Worm (Caenorhabditis elegans) whole organism, young adult: ENCODE results near the gene T28C12.1.
A peak's percentile ranks its signal among the peaks of the same experiment; 100 is the strongest.

Experiments
- B0261.1 ChIP-seq: sonication (generic microtip); optimal IDR thresholded peaks from 2 replicates; lab custom pipeline; 2016; ENCODE audit warnings: mild to moderate bottlenecking, missing genetic modification characterization, moderate library complexity, missing compliant biosample characterization
- C06A6.2 ChIP-seq: fragments of 200-800 bp; sonication (Bioruptor generic); conservative IDR thresholded peaks from 2 replicates; pipeline ENCODE4 v1.3.6; 2022; ENCODE audit warnings: missing genetic modification characterization, missing compliant biosample characterization
- F33H1.4 ChIP-seq: fragments of 200-800 bp; sonication (Bioruptor generic); IDR thresholded peaks from 2 replicates; pipeline ENCODE4 v1.3.6; 2022; ENCODE audit warnings: missing genetic modification reagents, missing genetic modification characterization, missing compliant biosample characterization
- F37B4.10 ChIP-seq: fragments of 200-800 bp; sonication (Bioruptor generic); IDR thresholded peaks from 2 replicates; pipeline ENCODE4 v1.3.6; 2022; ENCODE audit warnings: missing genetic modification characterization, missing compliant biosample characterization
- F52B5.7 ChIP-seq: sonication (generic microtip); optimal IDR thresholded peaks from 2 replicates; lab custom pipeline; 2016; ENCODE audit warnings: mild to moderate bottlenecking, missing genetic modification characterization, missing compliant biosample characterization
- F57C9.4 ChIP-seq: sonication (generic microtip); optimal IDR thresholded peaks from 2 replicates; lab custom pipeline; 2017; ENCODE audit warnings: mild to moderate bottlenecking, missing genetic modification characterization, missing compliant biosample characterization
- Y53F4B.3 ChIP-seq: fragments of 200-800 bp; sonication (Bioruptor generic); IDR thresholded peaks from 2 replicates; pipeline ENCODE4 v1.3.6; 2022; ENCODE audit warnings: missing genetic modification reagents, missing genetic modification characterization, missing compliant biosample characterization
- ama-1 ChIP-seq, 3 experiments: fragments of 150-350 bp in 1 of 3; sonication (generic microtip) in 2 of 3; optimal IDR thresholded peaks; 2 replicates each; lab custom pipeline; 2014 to 2018; ENCODE audit warnings: missing biosample characterization in 2 of 3, missing genetic modification characterization in 2 of 3, missing genetic modification reagents in 2 of 3
- aptf-3 ChIP-seq: fragments of 200-800 bp; sonication (Bioruptor generic); IDR thresholded peaks from 2 replicates; pipeline ENCODE4 v1.3.6; 2022; ENCODE audit warnings: missing genetic modification characterization, missing compliant biosample characterization
- atf-7 ChIP-seq: sonication (generic microtip); optimal IDR thresholded peaks from 2 replicates; lab custom pipeline; 2017; ENCODE audit warnings: mild to moderate bottlenecking, missing genetic modification characterization, missing compliant biosample characterization
- attf-6 ChIP-seq: fragments of 200-800 bp; sonication (Bioruptor generic); IDR thresholded peaks from 2 replicates; pipeline ENCODE4 v1.3.6; 2022; ENCODE audit warnings: missing genetic modification reagents, missing genetic modification characterization, missing compliant biosample characterization
- bed-1 ChIP-seq: fragments of 200-800 bp; sonication (Bioruptor generic); IDR thresholded peaks from 2 replicates; pipeline ENCODE4 v1.3.6; 2022; ENCODE audit warnings: missing genetic modification reagents, missing genetic modification characterization, missing compliant biosample characterization
- ccch-3 ChIP-seq: fragments of 200-800 bp; sonication (Bioruptor generic); optimal IDR thresholded peaks from 2 replicates; lab custom pipeline; 2018; ENCODE audit warnings: mild to moderate bottlenecking, missing genetic modification characterization, missing compliant biosample characterization
- cebp-1 ChIP-seq, 2 experiments: fragments of 200-800 bp in 1 of 2; sonication (Bioruptor generic) in 1 of 2; sonication (generic microtip) in 1 of 2; IDR thresholded peaks in 1 of 2; optimal IDR thresholded peaks in 1 of 2; 2 replicates each; pipeline versions ENCODE4 v1.3.6 to Lab custom; 2017 to 2022; ENCODE audit warnings: missing compliant biosample characterization in 2 of 2, missing genetic modification characterization in 2 of 2, mild to moderate bottlenecking in 1 of 2, missing genetic modification reagents in 1 of 2, moderate library complexity in 1 of 2
- ceh-27 ChIP-seq: fragments of 200-800 bp; sonication (Bioruptor generic); optimal IDR thresholded peaks from 2 replicates; lab custom pipeline; 2018; ENCODE audit warnings: mild to moderate bottlenecking, missing genetic modification characterization, moderate library complexity, missing compliant biosample characterization
- ceh-40 ChIP-seq: fragments of 200-800 bp; sonication (Bioruptor generic); IDR thresholded peaks from 2 replicates; pipeline ENCODE4 v1.3.6; 2022; ENCODE audit warnings: missing genetic modification characterization, missing compliant biosample characterization
- chd-7 ChIP-seq: sonication (generic microtip); optimal IDR thresholded peaks from 2 replicates; lab custom pipeline; 2016; ENCODE audit warnings: mild to moderate bottlenecking, missing genetic modification characterization, moderate library complexity, missing compliant biosample characterization
- dox-1 ChIP-seq: fragments of 200-800 bp; sonication (Bioruptor generic); IDR thresholded peaks from 2 replicates; pipeline ENCODE4 v1.3.6; 2022; ENCODE audit warnings: missing genetic modification reagents, missing genetic modification characterization, missing compliant biosample characterization
- egl-44 ChIP-seq: fragments of 200-800 bp; sonication (Bioruptor generic); IDR thresholded peaks from 2 replicates; pipeline ENCODE4 v1.3.6; 2022; ENCODE audit warnings: missing genetic modification reagents, missing genetic modification characterization, missing compliant biosample characterization
- egrh-3 ChIP-seq: fragments of 200-800 bp; sonication (Bioruptor generic); IDR thresholded peaks from 2 replicates; pipeline ENCODE4 v1.3.6; 2022; ENCODE audit warnings: missing genetic modification reagents, missing genetic modification characterization, missing compliant biosample characterization
- ekl-4 ChIP-seq: fragments of 200-800 bp; sonication (Bioruptor generic); IDR thresholded peaks from 2 replicates; pipeline ENCODE4 v1.3.6; 2022; ENCODE audit warnings: missing genetic modification reagents, missing genetic modification characterization, missing compliant biosample characterization
- ets-4 ChIP-seq: fragments of 200-800 bp; sonication (Bioruptor generic); optimal IDR thresholded peaks from 2 replicates; lab custom pipeline; 2018; ENCODE audit warnings: mild to moderate bottlenecking, missing genetic modification characterization, missing compliant biosample characterization
- hmg-1.2 ChIP-seq: fragments of 200-800 bp; sonication (Bioruptor generic); IDR thresholded peaks from 2 replicates; pipeline ENCODE4 v1.3.6; 2022; ENCODE audit warnings: missing genetic modification reagents, missing genetic modification characterization, missing compliant biosample characterization
- let-607 ChIP-seq, 2 experiments: fragments of 200-800 bp in 1 of 2; sonication (Bioruptor generic) in 1 of 2; sonication (generic microtip) in 1 of 2; optimal IDR thresholded peaks; 2 replicates each; lab custom pipeline; 2016 to 2018; ENCODE audit warnings: mild to moderate bottlenecking in 2 of 2, missing compliant biosample characterization in 2 of 2, missing genetic modification characterization in 2 of 2, moderate library complexity in 2 of 2, missing genotype in 1 of 2
- lir-1 ChIP-seq: fragments of 200-800 bp; sonication (Bioruptor generic); conservative IDR thresholded peaks from 2 replicates; pipeline ENCODE4 v1.3.6; 2022; ENCODE audit warnings: missing genetic modification reagents, missing genetic modification characterization, missing compliant biosample characterization
- madf-10 ChIP-seq: sonication (generic microtip); optimal IDR thresholded peaks from 2 replicates; lab custom pipeline; 2016; ENCODE audit warnings: mild to moderate bottlenecking, missing genetic modification characterization, missing compliant biosample characterization
- mcd-1 ChIP-seq: fragments of 200-800 bp; sonication (Bioruptor generic); IDR thresholded peaks from 2 replicates; pipeline ENCODE4 v1.3.6; 2022; ENCODE audit warnings: missing genetic modification reagents, missing genetic modification characterization, missing compliant biosample characterization
- mel-28 ChIP-seq: sonication (generic microtip); optimal IDR thresholded peaks from 2 replicates; lab custom pipeline; 2016; ENCODE audit warnings: borderline replicate concordance, mild to moderate bottlenecking, missing genetic modification characterization, missing compliant biosample characterization
- mxl-1 ChIP-seq: sonication (generic microtip); optimal IDR thresholded peaks from 2 replicates; lab custom pipeline; 2016; ENCODE audit warnings: missing genetic modification characterization, missing compliant biosample characterization
- nfyb-1 ChIP-seq: fragments of 200-800 bp; sonication (Bioruptor generic); IDR thresholded peaks from 2 replicates; pipeline ENCODE4 v1.3.6; 2022; ENCODE audit warnings: missing genetic modification reagents, missing genetic modification characterization, missing compliant biosample characterization
- nhr-80 ChIP-seq: sonication (generic microtip); optimal IDR thresholded peaks from 2 replicates; lab custom pipeline; 2016; ENCODE audit warnings: missing genetic modification characterization, missing compliant biosample characterization
- pha-4 ChIP-seq: fragments of 150-350 bp; sonication (generic microtip); optimal IDR thresholded peaks from 2 replicates; lab custom pipeline; 2014; ENCODE audit warnings: missing biosample characterization, missing genetic modification reagents, missing genetic modification characterization
- snpc-4 ChIP-seq, 5 experiments: fragments of 150-350 bp in 1 of 5; sonication (generic microtip) in 4 of 5; optimal IDR thresholded peaks; 2 replicates each; lab custom pipeline; 2014 to 2018; ENCODE audit warnings: missing genetic modification characterization in 5 of 5, missing biosample characterization in 3 of 5, antibody characterized with exemption in 2 of 5, mild to moderate bottlenecking in 2 of 5, missing compliant biosample characterization in 2 of 5, missing genotype in 2 of 5, moderate library complexity in 2 of 5, missing genetic modification reagents in 1 of 5
- tbp1 ChIP-seq: fragments of 200-800 bp; sonication (Bioruptor generic); optimal IDR thresholded peaks from 2 replicates; lab custom pipeline; 2018; ENCODE audit warnings: mild to moderate bottlenecking, missing genetic modification characterization, missing compliant biosample characterization
- zfh-2 ChIP-seq: fragments of 200-800 bp; sonication (Bioruptor generic); conservative IDR thresholded peaks from 2 replicates; pipeline ENCODE4 v1.3.6; 2022; ENCODE audit warnings: missing genetic modification reagents, missing genetic modification characterization, missing compliant biosample characterization

T28C12.1 gene

DNA sequence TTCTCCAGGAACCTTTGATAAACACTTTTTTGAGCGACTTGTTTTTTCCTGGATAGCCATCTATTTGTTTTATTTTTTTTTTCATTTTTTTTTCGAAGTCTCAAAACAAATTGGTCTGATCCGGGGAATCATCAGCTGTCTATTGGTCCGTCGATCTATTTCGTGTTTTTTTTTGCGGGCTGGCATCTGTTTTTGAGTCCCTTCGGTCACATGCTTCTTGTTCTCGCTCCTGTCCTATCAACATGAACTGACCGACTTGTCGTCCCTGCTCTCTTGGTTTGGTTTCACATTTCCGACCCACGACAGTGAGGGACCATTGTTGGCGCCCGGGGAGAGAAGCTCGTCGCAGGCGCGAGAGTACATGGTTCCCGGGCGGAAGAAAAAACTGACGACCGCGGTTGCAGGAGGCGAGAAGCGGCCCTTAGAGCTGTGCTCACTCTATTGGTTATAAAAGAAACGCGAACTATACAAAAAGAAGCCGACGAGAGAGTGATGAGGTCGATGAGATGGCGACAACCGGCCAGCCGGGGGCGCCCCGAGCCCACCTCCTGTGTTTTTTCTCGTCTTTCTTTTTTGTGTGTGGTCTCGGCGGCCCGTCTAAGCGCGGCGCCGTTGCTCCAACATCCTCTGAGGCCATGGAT lies 12.9 kb downstream of the T28C12.1 start:
- TF ChIP-seq ccch-3 (GFP tag; lab: Kevin White, UChicago), result no peak
- TF ChIP-seq cebp-1 (GFP tag; IDR thresholded peaks at IDR 0.05; lab: Robert Waterston, UW), result no peak
- peak; percentile 2 for TF ChIP-seq cebp-1 (tag; optimal IDR thresholded peaks at IDR 0.05; lab: Kevin White, UChicago)
- TF ChIP-seq aptf-3 (GFP tag; lab: Robert Waterston, UW), result no peak
- peak; percentile 41 for TF ChIP-seq chd-7
- TF ChIP-seq zfh-2 (GFP tag; lab: Robert Waterston, UW), result peak; percentile 92
- TF ChIP-seq egrh-3 (GFP tag; lab: Robert Waterston, UW), result peak; percentile 34; the same call in 1 of the 2 replicates
- 0 out of 2 replicates have a peak, but pooled peaks have one; percentile 45 for TF ChIP-seq F37B4.10
- TF ChIP-seq, all 124 proteins: peak for 5

DNA sequence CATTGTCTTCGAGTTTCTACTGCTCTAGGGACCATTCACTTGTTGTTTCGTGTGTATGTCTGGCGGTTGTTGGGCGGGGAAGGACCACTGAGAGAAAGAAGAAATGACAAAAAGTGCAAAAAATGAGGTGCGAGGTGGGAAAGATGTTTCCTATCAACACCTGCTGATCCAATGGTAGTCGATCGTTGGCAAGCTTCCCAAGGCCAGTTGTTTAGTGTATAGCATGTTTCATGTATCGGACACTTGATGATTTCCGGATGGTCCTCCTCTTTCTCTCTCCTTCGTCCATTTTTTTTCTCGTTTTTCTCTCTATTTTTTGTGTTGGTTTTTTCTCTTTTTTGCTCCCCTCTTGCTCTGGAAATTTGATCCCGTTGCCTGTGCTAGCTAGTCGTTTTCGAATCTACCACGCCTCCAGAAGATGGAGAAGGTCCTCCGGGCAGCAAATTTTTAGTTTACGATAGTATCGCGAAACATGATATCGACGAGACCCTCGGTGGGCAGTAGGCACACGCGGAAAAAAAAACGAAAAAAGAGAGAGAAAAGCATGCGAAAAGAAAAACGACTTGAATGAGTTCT lies 14.4 kb downstream of the T28C12.1 start:
- TF ChIP-seq snpc-4 (GFP tag; optimal IDR thresholded peaks at IDR 0.05; lab: Kevin White, UChicago), result no peak
- no peak for TF ChIP-seq snpc-4 (tag; optimal IDR thresholded peaks at IDR 0.05; lab: Kevin White, UChicago)

DNA sequence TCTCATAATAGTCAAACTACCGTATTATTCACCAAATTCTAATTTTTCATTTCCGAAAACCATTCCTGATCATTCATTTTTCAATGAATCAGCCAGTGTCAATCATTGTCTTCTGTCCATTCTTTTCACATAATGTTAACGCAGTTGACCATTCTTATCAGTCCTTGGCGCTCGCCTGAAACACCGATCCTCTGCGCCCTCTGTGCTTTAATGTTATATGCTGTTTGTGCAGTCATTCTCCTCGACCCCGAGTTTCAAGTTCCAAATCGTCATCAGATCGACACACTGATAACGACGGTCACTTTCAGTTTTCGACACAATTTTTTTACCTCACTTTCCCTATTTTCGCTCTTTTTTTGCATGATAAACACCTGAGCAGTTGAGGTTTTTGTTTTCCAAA lies 15.2 kb downstream of the T28C12.1 start:
- 0 out of 2 replicates have a peak, but pooled peaks have one; percentile 13 for TF ChIP-seq ceh-40
- TF ChIP-seq ama-1 (optimal IDR thresholded peaks at IDR 0.05; lab: Kevin White, UChicago), result no peak
- TF ChIP-seq ama-1 (GFP tag; optimal IDR thresholded peaks at IDR 0.05; lab: Kevin White, UChicago), result no peak
- TF ChIP-seq attf-6, result no peak
- TF ChIP-seq atf-7, result peak; percentile 21
- TF ChIP-seq ets-4 (GFP tag; lab: Kevin White, UChicago), result peak; percentile 85
- TF ChIP-seq F52B5.7, result no peak
- no peak for TF ChIP-seq B0261.1 (tag; lab: Kevin White, UChicago)
- TF ChIP-seq F57C9.4 (tag; lab: Kevin White, UChicago), result no peak
- TF ChIP-seq C06A6.2 (GFP tag; lab: Robert Waterston, UW), result no peak
- TF ChIP-seq nhr-80 (tag; lab: Kevin White, UChicago), result peak; percentile 98
- TF ChIP-seq tbp1 (GFP tag; lab: Kevin White, UChicago), result peak; percentile 18
- TF ChIP-seq egl-44, result 0 out of 2 replicates have a peak, but pooled peaks have one; percentile 39
- no peak for TF ChIP-seq bed-1 (GFP tag; lab: Robert Waterston, UW)
- TF ChIP-seq cebp-1 (GFP tag; IDR thresholded peaks at IDR 0.05; lab: Robert Waterston, UW), result no peak
- peak; percentile 42 for TF ChIP-seq cebp-1 (tag; optimal IDR thresholded peaks at IDR 0.05; lab: Kevin White, UChicago)
- TF ChIP-seq pha-4, result peak; percentile 2
- TF ChIP-seq dox-1 (GFP tag; lab: Robert Waterston, UW), result peak; percentile 62

DNA sequence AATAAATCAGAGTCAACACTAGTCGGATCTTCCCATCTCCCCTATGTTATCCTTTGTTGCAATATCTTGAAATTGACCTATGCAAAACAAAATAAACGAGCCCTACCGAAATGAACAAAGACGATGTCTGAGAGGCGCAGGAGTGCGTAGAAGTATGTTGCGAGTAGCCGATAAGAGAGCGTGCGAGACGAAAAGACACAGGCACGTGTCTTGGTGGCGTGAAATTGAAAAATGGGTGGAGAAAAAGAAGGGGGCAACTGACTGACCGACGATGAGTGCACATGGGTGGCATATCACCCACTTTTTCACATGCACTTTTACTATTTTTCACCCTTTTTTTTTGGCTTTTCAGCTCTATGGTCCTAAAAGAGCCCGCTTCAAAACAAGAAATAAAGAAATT lies 16.4 kb downstream of the T28C12.1 start:
- TF ChIP-seq nhr-80 (tag; lab: Kevin White, UChicago), result peak; percentile 10
- no peak for TF ChIP-seq Y53F4B.3 (GFP tag; lab: Robert Waterston, UW)
- TF ChIP-seq lir-1, result no peak
- no peak for TF ChIP-seq madf-10 (tag; lab: Kevin White, UChicago)
- TF ChIP-seq mcd-1 (GFP tag; lab: Robert Waterston, UW), result no peak
- TF ChIP-seq cebp-1 (GFP tag; IDR thresholded peaks at IDR 0.05; lab: Robert Waterston, UW), result no peak
- peak; percentile 24 for TF ChIP-seq cebp-1 (tag; optimal IDR thresholded peaks at IDR 0.05; lab: Kevin White, UChicago)
- no peak for TF ChIP-seq B0261.1 (tag; lab: Kevin White, UChicago)
- TF ChIP-seq F33H1.4 (GFP tag; lab: Robert Waterston, UW), result no peak
- no peak for TF ChIP-seq F52B5.7
- no peak for TF ChIP-seq ekl-4 (GFP tag; lab: Robert Waterston, UW)
- 0 out of 2 replicates have a peak, but pooled peaks have one; percentile 28 for TF ChIP-seq hmg-1.2 (GFP tag; lab: Robert Waterston, UW)
- no peak for TF ChIP-seq mxl-1 (tag; lab: Kevin White, UChicago)
- TF ChIP-seq mel-28 (tag; lab: Kevin White, UChicago), result no peak
- no peak for TF ChIP-seq let-607 (tag; optimal IDR thresholded peaks at IDR 0.05; lab: Kevin White, UChicago)
- TF ChIP-seq nfyb-1, result no peak
- TF ChIP-seq ceh-27, result peak; percentile 18
- no peak for TF ChIP-seq ccch-3 (GFP tag; lab: Kevin White, UChicago)
